Fruit fly (Drosophila melanogaster) whole organism, embryonic: ENCODE data around the gene Ror.

Experiments used
- Aef1 ChIP-seq: fragments of 200-800 bp; sonication (Bioruptor generic); IDR thresholded peaks from 3 replicates; pipeline ENCODE4 v1.3.6; 2022; ENCODE audit warnings: missing biosample characterization, missing genetic modification characterization
- Blimp-1 ChIP-seq: fragments of 200-800 bp; sonication (Bioruptor generic); optimal IDR thresholded peaks from 3 replicates; lab custom pipeline; 2018; ENCODE audit warnings: missing biosample characterization, missing genetic modification characterization, mild to moderate bottlenecking, moderate library complexity, missing genetic modification reagents
- CG10431 ChIP-seq: fragments of 200-800 bp; sonication (Bioruptor generic); optimal IDR thresholded peaks from 3 replicates; lab custom pipeline; 2018; ENCODE audit warnings: missing biosample characterization, mild to moderate bottlenecking, missing genetic modification characterization
- CG10543 ChIP-seq: fragments of 200-800 bp; sonication (Bioruptor generic); optimal IDR thresholded peaks from 3 replicates; lab custom pipeline; 2017; ENCODE audit warnings: missing biosample characterization, mild to moderate bottlenecking, missing genetic modification characterization, moderate library complexity
- CG11093 ChIP-seq: fragments of 200-800 bp; sonication (Bioruptor generic); IDR thresholded peaks from 3 replicates; pipeline ENCODE4 v1.3.6; 2022; ENCODE audit warnings: missing biosample characterization, missing genetic modification characterization
- CG12744 ChIP-seq: fragments of 200-800 bp; sonication (Bioruptor generic); optimal IDR thresholded peaks from 2 replicates; lab custom pipeline; 2016; ENCODE audit warnings: missing biosample characterization, missing genetic modification characterization
- CG12942 ChIP-seq: fragments of 200-800 bp; sonication (Bioruptor generic); optimal IDR thresholded peaks from 3 replicates; lab custom pipeline; 2016; ENCODE audit warnings: missing biosample characterization, missing genetic modification characterization
- CG14050 ChIP-seq: fragments of 200-800 bp; sonication (Bioruptor generic); IDR thresholded peaks from 3 replicates; pipeline ENCODE4 v1.3.6; 2022; ENCODE audit warnings: missing biosample characterization, missing genetic modification characterization
- CG15514 ChIP-seq: fragments of 200-800 bp; sonication (Bioruptor generic); optimal IDR thresholded peaks from 3 replicates; lab custom pipeline; 2017; ENCODE audit warnings: missing biosample characterization, missing genetic modification characterization, mild to moderate bottlenecking, moderate library complexity, missing genetic modification reagents
- CG1603 ChIP-seq: fragments of 200-800 bp; sonication (Bioruptor generic); optimal IDR thresholded peaks from 2 replicates; lab custom pipeline; 2019; ENCODE audit warnings: missing biosample characterization, mild to moderate bottlenecking, missing genetic modification characterization, moderate library complexity
- CG16813 ChIP-seq: fragments of 200-800 bp; sonication (Bioruptor generic); IDR thresholded peaks from 3 replicates; pipeline ENCODE4 v1.3.6; 2022; ENCODE audit warnings: missing biosample characterization, missing genetic modification characterization; ENCODE audit not compliant: partially characterized antibody
- CG18011 ChIP-seq: fragments of 200-800 bp; sonication (Bioruptor generic); optimal IDR thresholded peaks from 2 replicates; lab custom pipeline; 2017; ENCODE audit warnings: missing biosample characterization, missing genetic modification characterization, mild to moderate bottlenecking, moderate library complexity, missing genotype
- CG2116 ChIP-seq: fragments of 200-800 bp; sonication (Bioruptor generic); optimal IDR thresholded peaks from 3 replicates; lab custom pipeline; 2018; ENCODE audit warnings: missing biosample characterization, mild to moderate bottlenecking, missing genetic modification characterization
- CG2202 ChIP-seq: fragments of 200-800 bp; sonication (Bioruptor generic); optimal IDR thresholded peaks from 2 replicates; lab custom pipeline; 2018; ENCODE audit warnings: missing biosample characterization, mild to moderate bottlenecking, missing genetic modification characterization
- CG33213 ChIP-seq: fragments of 200-800 bp; sonication (Bioruptor generic); optimal IDR thresholded peaks from 3 replicates; lab custom pipeline; 2016; ENCODE audit warnings: missing biosample characterization, missing genetic modification characterization
- CG33557 ChIP-seq: fragments of 200-800 bp; sonication (Bioruptor generic); optimal IDR thresholded peaks from 2 replicates; lab custom pipeline; 2019; ENCODE audit warnings: missing biosample characterization, mild to moderate bottlenecking, missing genetic modification characterization, moderate library complexity
- CG5953 ChIP-seq: fragments of 200-800 bp; sonication (Bioruptor generic); IDR thresholded peaks from 2 replicates; pipeline ENCODE4 v1.3.6; 2022; ENCODE audit warnings: missing biosample characterization, missing genetic modification characterization
- CG7745 ChIP-seq: fragments of 200-800 bp; sonication (Bioruptor generic); optimal IDR thresholded peaks from 2 replicates; lab custom pipeline; 2018; ENCODE audit warnings: missing biosample characterization, mild to moderate bottlenecking, missing genetic modification characterization, moderate library complexity
- CG8281 ChIP-seq: fragments of 200-800 bp; sonication (Bioruptor generic); optimal IDR thresholded peaks from 2 replicates; lab custom pipeline; 2018; ENCODE audit warnings: missing biosample characterization, mild to moderate bottlenecking, missing genetic modification characterization, moderate library complexity
- CG8478 ChIP-seq: fragments of >200 bp; optimal IDR thresholded peaks from 2 replicates; lab custom pipeline; 2018
- CG9609 ChIP-seq: fragments of 200-800 bp; sonication (Bioruptor generic); optimal IDR thresholded peaks from 3 replicates; lab custom pipeline; 2016; ENCODE audit warnings: missing biosample characterization, missing genetic modification characterization
- CoRest ChIP-seq: fragments of 200-800 bp; sonication (Bioruptor generic); optimal IDR thresholded peaks from 3 replicates; lab custom pipeline; 2018; ENCODE audit warnings: missing biosample characterization, mild to moderate bottlenecking, missing genetic modification characterization, moderate library complexity
- Dll ChIP-seq: fragments of 200-800 bp; sonication (Bioruptor generic); IDR thresholded peaks from 4 replicates; pipeline ENCODE4 v1.3.6; 2022; ENCODE audit warnings: missing biosample characterization, missing genetic modification characterization; ENCODE audit not compliant: partially characterized antibody
- Doc2 ChIP-seq: fragments of 200-800 bp; sonication (Bioruptor generic); IDR thresholded peaks from 2 replicates; pipeline ENCODE4 v1.3.6; 2022; ENCODE audit warnings: missing biosample characterization, missing genetic modification characterization
- Gsc ChIP-seq: fragments of 200-800 bp; sonication (Bioruptor generic); IDR thresholded peaks from 2 replicates; pipeline ENCODE4 v1.3.6; 2022; ENCODE audit warnings: missing biosample characterization, missing genetic modification characterization
- Hmr ChIP-seq: fragments of 200-800 bp; sonication (Bioruptor generic); optimal IDR thresholded peaks from 3 replicates; lab custom pipeline; 2017; ENCODE audit warnings: mild to moderate bottlenecking, missing biosample characterization, missing genetic modification reagents, missing genetic modification characterization
- MBD-R2 ChIP-seq: fragments of 200-800 bp; sonication (Bioruptor generic); IDR thresholded peaks from 2 replicates; pipeline ENCODE4 v1.3.6; 2022; ENCODE audit warnings: missing biosample characterization, missing genetic modification characterization
- MESR4 ChIP-seq: fragments of 200-800 bp; sonication (Bioruptor generic); optimal IDR thresholded peaks from 2 replicates; lab custom pipeline; 2018; ENCODE audit warnings: missing biosample characterization, mild to moderate bottlenecking, missing genetic modification characterization, moderate library complexity
- NFAT ChIP-seq: fragments of 200-800 bp; sonication (Bioruptor generic); IDR thresholded peaks from 2 replicates; pipeline ENCODE4 v1.3.6; 2022; ENCODE audit warnings: missing biosample characterization, missing genetic modification characterization
- Stat92E ChIP-seq, 3 experiments: fragments of >200 bp in 2 of 3; fragments of 200-800 bp in 1 of 3; sonication (Bioruptor generic) in 1 of 3; optimal IDR thresholded peaks; 2 replicates each; lab custom pipeline; 2017 to 2019; ENCODE audit warnings: missing biosample characterization in 3 of 3, missing genetic modification characterization in 3 of 3, mild to moderate bottlenecking in 1 of 3, moderate library complexity in 1 of 3
- ab ChIP-seq: fragments of 200-800 bp; sonication (Bioruptor generic); optimal IDR thresholded peaks from 2 replicates; lab custom pipeline; 2016; ENCODE audit warnings: missing biosample characterization, missing genetic modification characterization
- bowl ChIP-seq: fragments of 200-800 bp; sonication (Bioruptor generic); IDR thresholded peaks from 2 replicates; pipeline ENCODE4 v1.3.6; 2022; ENCODE audit warnings: missing biosample characterization, missing genetic modification characterization
- cad ChIP-seq: fragments of >200 bp; optimal IDR thresholded peaks from 2 replicates; lab custom pipeline; 2017; ENCODE audit warnings: missing biosample characterization, missing genetic modification characterization
- cg ChIP-seq: fragments of 200-800 bp; sonication (Bioruptor generic); optimal IDR thresholded peaks from 3 replicates; lab custom pipeline; 2019; ENCODE audit warnings: missing biosample characterization, mild to moderate bottlenecking, missing genetic modification characterization, moderate library complexity
- chif ChIP-seq, 2 experiments: fragments of 200-800 bp; sonication (Bioruptor generic); optimal IDR thresholded peaks; 3 replicates each; lab custom pipeline; 2016; ENCODE audit warnings: missing biosample characterization in 2 of 2, missing genetic modification characterization in 2 of 2
- chm ChIP-seq: fragments of 200-800 bp; sonication (Bioruptor generic); IDR thresholded peaks from 2 replicates; pipeline ENCODE4 v1.3.6; 2022; ENCODE audit warnings: missing biosample characterization, missing genetic modification characterization
- cwo ChIP-seq: fragments of 200-800 bp; sonication (Bioruptor generic); optimal IDR thresholded peaks from 3 replicates; lab custom pipeline; 2017; ENCODE audit warnings: missing biosample characterization, missing genetic modification characterization, mild to moderate bottlenecking, moderate library complexity, missing genetic modification reagents
- eyg ChIP-seq: fragments of 200-800 bp; sonication (Bioruptor generic); optimal IDR thresholded peaks from 3 replicates; lab custom pipeline; 2016; ENCODE audit warnings: missing biosample characterization, missing genetic modification characterization
- hkb ChIP-seq, 2 experiments: fragments of 200-800 bp in 1 of 2; fragments of >200 bp in 1 of 2; sonication (Bioruptor generic) in 1 of 2; IDR thresholded peaks in 1 of 2; optimal IDR thresholded peaks in 1 of 2; 2 replicates each; pipeline versions ENCODE4 v1.3.6 to Lab custom; 2017 to 2022; ENCODE audit warnings: missing biosample characterization in 1 of 2, missing genetic modification characterization in 1 of 2
- inv ChIP-seq: fragments of 200-800 bp; sonication (Bioruptor generic); IDR thresholded peaks from 2 replicates; pipeline ENCODE4 v1.3.6; 2022; ENCODE audit warnings: missing biosample characterization, missing genetic modification characterization; ENCODE audit not compliant: partially characterized antibody
- lab ChIP-seq: fragments of 200-800 bp; sonication (Bioruptor generic); optimal IDR thresholded peaks from 3 replicates; lab custom pipeline; 2017; ENCODE audit warnings: missing biosample characterization, missing genetic modification characterization, mild to moderate bottlenecking, moderate library complexity, missing genetic modification reagents
- peb ChIP-seq: fragments of 200-800 bp; sonication (Bioruptor generic); IDR thresholded peaks from 2 replicates; pipeline ENCODE4 v1.3.6; 2022; ENCODE audit warnings: missing biosample characterization, missing genetic modification characterization
- row ChIP-seq: fragments of 200-800 bp; sonication (Bioruptor generic); IDR thresholded peaks from 3 replicates; pipeline ENCODE4 v1.3.6; 2022; ENCODE audit warnings: missing biosample characterization, missing genetic modification characterization
- schlank ChIP-seq: fragments of 200-800 bp; sonication (Bioruptor generic); optimal IDR thresholded peaks from 2 replicates; lab custom pipeline; 2018; ENCODE audit warnings: missing biosample characterization, mild to moderate bottlenecking, missing genetic modification characterization
- sim ChIP-seq: fragments of 200-800 bp; sonication (Bioruptor generic); IDR thresholded peaks from 2 replicates; pipeline ENCODE4 v1.3.6; 2022; ENCODE audit warnings: missing biosample characterization, missing genetic modification characterization
- tio ChIP-seq: fragments of 200-800 bp; sonication (Bioruptor generic); optimal IDR thresholded peaks from 2 replicates; lab custom pipeline; 2017; ENCODE audit warnings: missing biosample characterization, missing genetic modification characterization, inconsistent platforms
- tll ChIP-seq, 2 experiments: fragments of 200-800 bp in 1 of 2; fragments of >200 bp in 1 of 2; sonication (Bioruptor generic) in 1 of 2; optimal IDR thresholded peaks; 2 replicates each; lab custom pipeline; 2017 to 2019; ENCODE audit warnings: missing biosample characterization in 2 of 2, missing genetic modification characterization in 2 of 2, mild to moderate bottlenecking in 1 of 2, moderate library complexity in 1 of 2
- tx ChIP-seq: fragments of 200-800 bp; sonication (Bioruptor generic); optimal IDR thresholded peaks from 2 replicates; lab custom pipeline; 2016; ENCODE audit warnings: missing biosample characterization, missing genetic modification characterization
- zen ChIP-seq: fragments of 200-800 bp; sonication (Bioruptor generic); optimal IDR thresholded peaks from 3 replicates; lab custom pipeline; 2018; ENCODE audit warnings: missing biosample characterization, mild to moderate bottlenecking, missing genetic modification characterization, moderate library complexity

Gene Ror

dm6 chr2L:10226724-10227407, 24.8 kb upstream of the Ror start, which contains the start of gene CG5708 (continued):
- TF ChIP-seq Aef1 (GFP tag; lab: Robert Waterston, UW) (no peak), MBD-R2 (GFP tag; lab: Robert Waterston, UW) (peak; percentile 58), Gsc (no peak), chif (GFP tag; optimal IDR thresholded peaks at IDR 0.05; lab: Kevin White, UChicago) (no peak), peb (no peak), CG33213 (GFP tag; lab: Kevin White, UChicago) (no peak), CG8478 (lab: Kevin White, UChicago) (no peak), CG16813 (peak; percentile 58), hkb (optimal IDR thresholded peaks at IDR 0.05; lab: Kevin White, UChicago) (no peak), hkb (GFP tag; IDR thresholded peaks at IDR 0.05; lab: Robert Waterston, UW) (no peak), inv (GFP tag; lab: Robert Waterston, UW) (peak; percentile 57; the same call in 1 of the 2 replicates), CG11093 (GFP tag; lab: Robert Waterston, UW) (no peak), CG1603 (tag; lab: Kevin White, UChicago) (peak; percentile 86), NFAT (no peak), row (GFP tag; lab: Robert Waterston, UW) (peak; percentile 89), sim (no peak), tll (GFP tag; optimal IDR thresholded peaks at IDR 0.05; lab: Kevin White, UChicago) (no peak), eyg (GFP tag; lab: Kevin White, UChicago) (no peak), MESR4 (GFP tag; lab: Kevin White, UChicago) (peak; percentile 46), schlank (no peak), cg (no peak), bowl (GFP tag; lab: Robert Waterston, UW) (no peak), CG15514 (GFP tag; lab: Kevin White, UChicago) (peak; percentile 30), CG18011 (GFP tag; lab: Kevin White, UChicago) (no peak), CG14050 (no peak), Blimp-1 (GFP tag; lab: Kevin White, UChicago) (no peak), CG8281 (tag; lab: Kevin White, UChicago) (no peak), tx (GFP tag; lab: Kevin White, UChicago) (no peak), CoRest (tag; lab: Kevin White, UChicago) (peak; percentile 35), lab (GFP tag; lab: Kevin White, UChicago) (no peak), CG10543 (no peak), Doc2 (GFP tag; lab: Robert Waterston, UW) (no peak), tio (GFP tag; lab: Kevin White, UChicago) (no peak), CG12744 (GFP tag; lab: Kevin White, UChicago) (no peak), ab (GFP tag; lab: Kevin White, UChicago) (no peak), Hmr (GFP tag; lab: Kevin White, UChicago) (no peak), CG2202 (tag; lab: Kevin White, UChicago) (no peak), CG33557 (GFP tag; lab: Kevin White, UChicago) (no peak), CG2116 (GFP tag; lab: Kevin White, UChicago) (peak; percentile 23), CG10431 (GFP tag; lab: Kevin White, UChicago) (no peak), cwo (no peak), cad (GFP tag; lab: Kevin White, UChicago) (no peak), CG9609 (GFP tag; lab: Kevin White, UChicago) (no peak), zen (no peak), Dll (peak; percentile 40; the same call in 1 of the 4 replicates), CG12942 (GFP tag; lab: Kevin White, UChicago) (no peak), CG5953 (GFP tag; lab: Robert Waterston, UW) (no peak), Stat92E (GFP tag; optimal IDR thresholded peaks at IDR 0.05; lab: Kevin White, UChicago) (peak in 1 of 3 experiments; percentile 17), CG7745 (tag; lab: Kevin White, UChicago) (no peak), chm (GFP tag; lab: Robert Waterston, UW) (no peak)
